Fruit fly (Drosophila melanogaster): Measurements from ENCODE around the gene knk.

dm6 chr3R:10086683-10087082, 38.8 kb downstream of the knk start:
- TF ChIP-seq ewg (GFP tag; optimal IDR thresholded peaks at IDR 0.05) = no peak
- no peak for TF ChIP-seq cato (GFP tag; optimal IDR thresholded peaks at IDR 0.05; ENCODE audit: borderline replicate concordance)
- TF ChIP-seq pho (GFP tag; optimal IDR thresholded peaks at IDR 0.05) = no peak
- no peak for TF ChIP-seq Pdp1 (GFP tag; optimal IDR thresholded peaks at IDR 0.05)
- TF ChIP-seq zen (tag; optimal IDR thresholded peaks at IDR 0.05) = no peak
- no peak for TF ChIP-seq CG17385 (GFP tag; optimal IDR thresholded peaks at IDR 0.05)
- no peak for TF ChIP-seq Hmr (GFP tag; optimal IDR thresholded peaks at IDR 0.05)
- TF ChIP-seq odd (GFP tag; optimal IDR thresholded peaks at IDR 0.05) = no peak
- TF ChIP-seq gsb (GFP tag; IDR thresholded peaks at IDR 0.05) = no peak
- TF ChIP-seq trh (GFP tag; optimal IDR thresholded peaks at IDR 0.05) = no peak
- no peak for TF ChIP-seq CG33557 (GFP tag; optimal IDR thresholded peaks at IDR 0.05)
- no peak for TF ChIP-seq sob (GFP tag; IDR thresholded peaks at IDR 0.05)
- TF ChIP-seq Aef1 (GFP tag; IDR thresholded peaks at IDR 0.05) = no peak

All from whole organism, embryonic.